Worm (Caenorhabditis elegans) whole organism, young adult: ENCODE measurements around the gene egl-46.
A peak's percentile ranks its signal among the peaks of the same experiment; 100 is the strongest.

Source experiments
- B0019.2 ChIP-seq: fragments of 200-800 bp; sonication (Bioruptor generic); conservative IDR thresholded peaks from 2 replicates; pipeline ENCODE4 v1.3.6; 2022; ENCODE audit warnings: missing genetic modification reagents, missing genetic modification characterization, missing compliant biosample characterization
- D2030.7 ChIP-seq: fragments of 200-800 bp; sonication (Bioruptor generic); IDR thresholded peaks from 2 replicates; pipeline ENCODE4 v1.3.6; 2022; ENCODE audit warnings: missing genetic modification reagents, missing genetic modification characterization, missing compliant biosample characterization
- F10E7.11 ChIP-seq: sonication (generic microtip); optimal IDR thresholded peaks from 2 replicates; lab custom pipeline; 2017; ENCODE audit warnings: mild to moderate bottlenecking, missing genetic modification characterization, moderate library complexity, missing compliant biosample characterization
- F49E8.2 ChIP-seq: sonication (generic microtip); optimal IDR thresholded peaks from 3 replicates; lab custom pipeline; 2017; ENCODE audit warnings: missing genetic modification characterization, mild to moderate bottlenecking, missing compliant biosample characterization, antibody characterized with exemption, moderate library complexity; ENCODE audit not compliant: insufficient read depth
- F55B11.4 ChIP-seq: sonication (generic microtip); optimal IDR thresholded peaks from 2 replicates; lab custom pipeline; 2016; ENCODE audit warnings: missing compliant biosample characterization, missing genetic modification characterization, borderline replicate concordance; ENCODE audit not compliant: insufficient read depth
- F57C9.4 ChIP-seq: sonication (generic microtip); optimal IDR thresholded peaks from 2 replicates; lab custom pipeline; 2017; ENCODE audit warnings: mild to moderate bottlenecking, missing genetic modification characterization, missing compliant biosample characterization
- Y56A3A.18 ChIP-seq: fragments of 200-800 bp; sonication (Bioruptor generic); IDR thresholded peaks from 2 replicates; pipeline ENCODE4 v1.3.6; 2022; ENCODE audit warnings: missing genetic modification reagents, missing genetic modification characterization, missing compliant biosample characterization
- Y95B8A.8 ChIP-seq: fragments of 200-800 bp; sonication (Bioruptor generic); IDR thresholded peaks from 2 replicates; pipeline ENCODE4 v1.3.6; 2022; ENCODE audit warnings: missing genetic modification reagents, missing genetic modification characterization, missing compliant biosample characterization
- ZK185.1 ChIP-seq: sonication (generic microtip); optimal IDR thresholded peaks from 2 replicates; lab custom pipeline; 2016; ENCODE audit warnings: mild to moderate bottlenecking, missing genetic modification characterization, missing compliant biosample characterization; ENCODE audit not compliant: poor library complexity, severe bottlenecking
- akir-1 ChIP-seq: fragments of 200-800 bp; sonication (Bioruptor generic); optimal IDR thresholded peaks from 2 replicates; lab custom pipeline; 2018; ENCODE audit warnings: mild to moderate bottlenecking, missing genetic modification characterization, moderate library complexity, missing compliant biosample characterization
- attf-5 ChIP-seq: fragments of 200-800 bp; sonication (Bioruptor generic); optimal IDR thresholded peaks from 2 replicates; lab custom pipeline; 2018; ENCODE audit warnings: mild to moderate bottlenecking, missing genetic modification characterization, missing compliant biosample characterization
- attf-6 ChIP-seq: fragments of 200-800 bp; sonication (Bioruptor generic); IDR thresholded peaks from 2 replicates; pipeline ENCODE4 v1.3.6; 2022; ENCODE audit warnings: missing genetic modification reagents, missing genetic modification characterization, missing compliant biosample characterization
- bed-1 ChIP-seq: fragments of 200-800 bp; sonication (Bioruptor generic); IDR thresholded peaks from 2 replicates; pipeline ENCODE4 v1.3.6; 2022; ENCODE audit warnings: missing genetic modification reagents, missing genetic modification characterization, missing compliant biosample characterization
- ccch-3 ChIP-seq: fragments of 200-800 bp; sonication (Bioruptor generic); optimal IDR thresholded peaks from 2 replicates; lab custom pipeline; 2018; ENCODE audit warnings: mild to moderate bottlenecking, missing genetic modification characterization, missing compliant biosample characterization
- ceh-100 ChIP-seq: fragments of 200-800 bp; sonication (Bioruptor generic); IDR thresholded peaks from 2 replicates; pipeline ENCODE4 v1.3.6; 2022; ENCODE audit warnings: missing genetic modification reagents, missing genetic modification characterization, missing compliant biosample characterization
- ceh-79 ChIP-seq: sonication (generic microtip); optimal IDR thresholded peaks from 2 replicates; lab custom pipeline; 2017; ENCODE audit warnings: mild to moderate bottlenecking, missing genetic modification characterization, missing compliant biosample characterization
- ceh-91 ChIP-seq: fragments of 200-800 bp; sonication (Bioruptor generic); IDR thresholded peaks from 2 replicates; pipeline ENCODE4 v1.3.6; 2022; ENCODE audit warnings: missing genetic modification reagents, missing genetic modification characterization, missing compliant biosample characterization
- dox-1 ChIP-seq: fragments of 200-800 bp; sonication (Bioruptor generic); IDR thresholded peaks from 2 replicates; pipeline ENCODE4 v1.3.6; 2022; ENCODE audit warnings: missing genetic modification reagents, missing genetic modification characterization, missing compliant biosample characterization
- egl-18 ChIP-seq: fragments of 200-800 bp; sonication (Bioruptor generic); IDR thresholded peaks from 2 replicates; pipeline ENCODE4 v1.3.6; 2022; ENCODE audit warnings: missing genetic modification reagents, missing genetic modification characterization, missing compliant biosample characterization
- egl-44 ChIP-seq: fragments of 200-800 bp; sonication (Bioruptor generic); IDR thresholded peaks from 2 replicates; pipeline ENCODE4 v1.3.6; 2022; ENCODE audit warnings: missing genetic modification reagents, missing genetic modification characterization, missing compliant biosample characterization
- him-1 ChIP-seq: sonication (generic microtip); optimal IDR thresholded peaks from 2 replicates; lab custom pipeline; 2016; ENCODE audit warnings: missing genotype, missing genetic modification reagents, missing genetic modification characterization, missing compliant biosample characterization
- hlh-12 ChIP-seq: sonication (generic microtip); optimal IDR thresholded peaks from 2 replicates; lab custom pipeline; 2016; ENCODE audit warnings: missing genetic modification characterization, missing compliant biosample characterization
- hmg-1.2 ChIP-seq: fragments of 200-800 bp; sonication (Bioruptor generic); IDR thresholded peaks from 2 replicates; pipeline ENCODE4 v1.3.6; 2022; ENCODE audit warnings: missing genetic modification reagents, missing genetic modification characterization, missing compliant biosample characterization
- hsf-1 ChIP-seq: fragments of 200-800 bp; sonication (Bioruptor generic); IDR thresholded peaks from 2 replicates; pipeline ENCODE4 v1.3.6; 2022; ENCODE audit warnings: missing genetic modification reagents, missing genetic modification characterization, missing compliant biosample characterization
- lag-1 ChIP-seq: fragments of 200-800 bp; sonication (Bioruptor generic); IDR thresholded peaks from 2 replicates; pipeline ENCODE4 v1.3.6; 2022; ENCODE audit warnings: missing genetic modification reagents, missing genetic modification characterization, missing compliant biosample characterization
- let-607 ChIP-seq, 2 experiments: fragments of 200-800 bp in 1 of 2; sonication (Bioruptor generic) in 1 of 2; sonication (generic microtip) in 1 of 2; optimal IDR thresholded peaks; 2 replicates each; lab custom pipeline; 2016 to 2018; ENCODE audit warnings: mild to moderate bottlenecking in 2 of 2, missing compliant biosample characterization in 2 of 2, missing genetic modification characterization in 2 of 2, moderate library complexity in 2 of 2, missing genotype in 1 of 2
- lin-40 ChIP-seq: sonication (generic microtip); optimal IDR thresholded peaks from 2 replicates; lab custom pipeline; 2016; ENCODE audit warnings: missing genetic modification characterization, mild to moderate bottlenecking, missing compliant biosample characterization, missing genotype, missing genetic modification reagents
- lin-54 ChIP-seq: fragments of 200-800 bp; sonication (Bioruptor generic); optimal IDR thresholded peaks from 2 replicates; lab custom pipeline; 2018; ENCODE audit warnings: mild to moderate bottlenecking, missing genetic modification characterization, missing compliant biosample characterization
- lsl-1 ChIP-seq: fragments of 200-800 bp; sonication (Bioruptor generic); optimal IDR thresholded peaks from 2 replicates; lab custom pipeline; 2018; ENCODE audit warnings: mild to moderate bottlenecking, missing genetic modification characterization, moderate library complexity, missing compliant biosample characterization
- lsy-27 ChIP-seq: sonication (generic microtip); optimal IDR thresholded peaks from 2 replicates; lab custom pipeline; 2017; ENCODE audit warnings: missing genetic modification characterization, mild to moderate bottlenecking, missing compliant biosample characterization, antibody characterized with exemption, missing genotype, borderline replicate concordance; ENCODE audit not compliant: insufficient read depth
- madf-6 ChIP-seq: fragments of 200-800 bp; sonication (Bioruptor generic); IDR thresholded peaks from 2 replicates; pipeline ENCODE4 v1.3.6; 2022; ENCODE audit warnings: missing genetic modification reagents, missing genetic modification characterization, missing compliant biosample characterization
- mel-28 ChIP-seq: sonication (generic microtip); optimal IDR thresholded peaks from 2 replicates; lab custom pipeline; 2016; ENCODE audit warnings: borderline replicate concordance, mild to moderate bottlenecking, missing genetic modification characterization, missing compliant biosample characterization
- mxl-1 ChIP-seq: sonication (generic microtip); optimal IDR thresholded peaks from 2 replicates; lab custom pipeline; 2016; ENCODE audit warnings: missing genetic modification characterization, missing compliant biosample characterization
- nhr-80 ChIP-seq: sonication (generic microtip); optimal IDR thresholded peaks from 2 replicates; lab custom pipeline; 2016; ENCODE audit warnings: missing genetic modification characterization, missing compliant biosample characterization
- nhr-90 ChIP-seq: sonication (generic microtip); optimal IDR thresholded peaks from 2 replicates; lab custom pipeline; 2016; ENCODE audit warnings: missing genotype, mild to moderate bottlenecking, missing genetic modification characterization, missing compliant biosample characterization
- rec-8 ChIP-seq, 2 experiments: sonication (generic microtip); optimal IDR thresholded peaks; 2 replicates each; lab custom pipeline; 2016; ENCODE audit warnings: mild to moderate bottlenecking in 2 of 2, missing genetic modification characterization in 2 of 2, missing genetic modification reagents in 2 of 2, missing genotype in 2 of 2, missing biosample characterization in 1 of 2, missing compliant biosample characterization in 1 of 2, moderate library complexity in 1 of 2
- repo-1 ChIP-seq: sonication (generic microtip); optimal IDR thresholded peaks from 2 replicates; lab custom pipeline; 2017; ENCODE audit warnings: mild to moderate bottlenecking, missing genetic modification characterization, missing compliant biosample characterization
- rpc-1 ChIP-seq, 2 experiments: fragments of 150-350 bp in 1 of 2; sonication (generic microtip) in 1 of 2; optimal IDR thresholded peaks; 2 replicates each; lab custom pipeline; 2014 to 2018; ENCODE audit warnings: missing biosample characterization in 1 of 2, missing genetic modification characterization in 1 of 2, missing genetic modification reagents in 1 of 2, missing genotype in 1 of 2
- snpc-1.3 ChIP-seq: sonication (generic microtip); optimal IDR thresholded peaks from 2 replicates; lab custom pipeline; 2017; ENCODE audit warnings: missing genetic modification characterization, mild to moderate bottlenecking, missing compliant biosample characterization, antibody characterized with exemption, moderate library complexity, missing genotype, missing genetic modification reagents; ENCODE audit not compliant: insufficient read depth
- snpc-4 ChIP-seq, 5 experiments: fragments of 150-350 bp in 1 of 5; sonication (generic microtip) in 4 of 5; optimal IDR thresholded peaks; 2 replicates each; lab custom pipeline; 2014 to 2018; ENCODE audit warnings: missing genetic modification characterization in 5 of 5, missing biosample characterization in 3 of 5, antibody characterized with exemption in 2 of 5, mild to moderate bottlenecking in 2 of 5, missing compliant biosample characterization in 2 of 5, missing genotype in 2 of 5, moderate library complexity in 2 of 5, missing genetic modification reagents in 1 of 5
- tbx-9 ChIP-seq: sonication (generic microtip); optimal IDR thresholded peaks from 2 replicates; lab custom pipeline; 2016; ENCODE audit warnings: borderline replicate concordance, missing genetic modification characterization, inconsistent platforms, missing compliant biosample characterization
- tlf-1 ChIP-seq: fragments of 200-800 bp; sonication (Bioruptor generic); optimal IDR thresholded peaks from 2 replicates; lab custom pipeline; 2018; ENCODE audit warnings: mild to moderate bottlenecking, missing genetic modification characterization, missing compliant biosample characterization
- xnd-1 ChIP-seq: sonication (generic microtip); optimal IDR thresholded peaks from 2 replicates; lab custom pipeline; 2016; ENCODE audit warnings: missing genotype, missing genetic modification reagents, missing genetic modification characterization, missing compliant biosample characterization
- ztf-25 ChIP-seq: fragments of 200-800 bp; sonication (Bioruptor generic); IDR thresholded peaks from 2 replicates; pipeline ENCODE4 v1.3.6; 2022; ENCODE audit warnings: missing genetic modification reagents, missing genetic modification characterization, missing compliant biosample characterization
- ztf-6 ChIP-seq: fragments of 200-800 bp; sonication (Bioruptor generic); IDR thresholded peaks from 2 replicates; pipeline ENCODE4 v1.3.6; 2022; ENCODE audit warnings: missing genetic modification reagents, missing genetic modification characterization, missing compliant biosample characterization

Gene egl-46

DNA sequence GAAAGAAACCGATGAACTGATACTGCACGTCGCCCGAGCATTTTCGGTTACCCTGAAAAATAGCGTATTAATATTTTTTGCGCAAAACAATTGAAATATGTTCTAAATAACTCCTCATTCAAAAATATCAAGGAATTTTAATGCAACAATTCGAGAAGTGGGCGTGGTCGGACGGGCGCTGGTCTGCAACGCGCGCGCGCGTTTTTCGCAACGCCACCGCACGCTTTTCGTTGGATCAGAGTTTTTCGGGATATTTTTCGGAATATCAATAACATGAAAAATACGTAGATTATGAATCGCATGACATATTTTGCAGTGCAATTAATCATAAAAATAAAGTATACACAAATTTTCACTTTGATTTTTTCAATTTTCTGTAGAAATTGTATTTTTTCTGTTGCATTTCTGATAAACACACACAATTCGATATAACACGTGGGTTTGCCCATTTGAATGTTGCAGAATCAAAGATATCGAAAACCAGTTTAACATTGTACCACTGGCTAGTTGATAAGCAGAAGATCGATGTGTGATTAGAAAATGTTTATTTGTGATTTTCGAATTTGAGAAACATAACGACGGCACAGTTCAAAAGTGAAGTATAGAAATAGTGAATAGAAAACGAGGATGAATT is 27.8 kb upstream of the egl-46 start, which contains the start of gene dlst-1 (continued):
- TF ChIP-seq repo-1 (peak; percentile 65), tbx-9 (tag; lab: Kevin White, UChicago) (no peak), ZK185.1 (tag; lab: Kevin White, UChicago) (no peak), F10E7.11 (no peak), Y95B8A.8 (no peak), F57C9.4 (tag; lab: Kevin White, UChicago) (no peak), ccch-3 (GFP tag; lab: Kevin White, UChicago) (no peak), attf-6 (GFP tag; lab: Robert Waterston, UW) (no peak), hsf-1 (GFP tag; lab: Robert Waterston, UW) (0 out of 2 replicates have a peak, but pooled peaks have one; percentile 17), egl-18 (GFP tag; lab: Robert Waterston, UW) (no peak), lsl-1 (GFP tag; lab: Kevin White, UChicago) (peak; percentile 48), akir-1 (GFP tag; lab: Kevin White, UChicago) (no peak), lin-40 (tag; lab: Kevin White, UChicago) (peak; percentile 50), lin-54 (GFP tag; lab: Kevin White, UChicago) (peak; percentile 47), F49E8.2 (tag; lab: Kevin White, UChicago) (no peak), tlf-1 (GFP tag; lab: Kevin White, UChicago) (no peak), mel-28 (tag; lab: Kevin White, UChicago) (no peak), ceh-100 (GFP tag; lab: Robert Waterston, UW) (no peak), let-607 (tag; optimal IDR thresholded peaks at IDR 0.05; lab: Kevin White, UChicago) (no peak), D2030.7 (GFP tag; lab: Robert Waterston, UW) (peak; percentile 16; the same call in 1 of the 2 replicates), nhr-90 (no peak), xnd-1 (tag; lab: Kevin White, UChicago) (peak; percentile 49), ceh-91 (GFP tag; lab: Robert Waterston, UW) (no peak), bed-1 (GFP tag; lab: Robert Waterston, UW) (no peak), rpc-1 (optimal IDR thresholded peaks at IDR 0.05; lab: Kevin White, UChicago) (peak; percentile 34), rpc-1 (tag; optimal IDR thresholded peaks at IDR 0.05; lab: Kevin White, UChicago) (no peak), ztf-6 (GFP tag; lab: Robert Waterston, UW) (no peak), mxl-1 (tag; lab: Kevin White, UChicago) (no peak), nhr-80 (tag; lab: Kevin White, UChicago) (peak; percentile 12), hlh-12 (tag; lab: Kevin White, UChicago) (no peak), egl-44 (GFP tag; lab: Robert Waterston, UW) (no peak), snpc-1.3 (tag; lab: Kevin White, UChicago) (peak; percentile 10), hmg-1.2 (GFP tag; lab: Robert Waterston, UW) (0 out of 2 replicates have a peak, but pooled peaks have one; percentile 21), ceh-79 (tag; lab: Kevin White, UChicago) (no peak), dox-1 (GFP tag; lab: Robert Waterston, UW) (peak; percentile 65), lsy-27 (no peak), ztf-25 (GFP tag; lab: Robert Waterston, UW) (no peak), rec-8 (tag; optimal IDR thresholded peaks at IDR 0.05; lab: Kevin White, UChicago) (no peak), snpc-4 (GFP tag; optimal IDR thresholded peaks at IDR 0.05; lab: Kevin White, UChicago) (peak; percentile 3), snpc-4 (tag; optimal IDR thresholded peaks at IDR 0.05; lab: Kevin White, UChicago) (peak in 2 of 4 experiments; percentile 45 to 50), lag-1 (GFP tag; lab: Robert Waterston, UW) (no peak), madf-6 (GFP tag; lab: Robert Waterston, UW) (peak; percentile 77), F55B11.4 (tag; lab: Kevin White, UChicago) (no peak), B0019.2 (GFP tag; lab: Robert Waterston, UW) (no peak), him-1 (tag; lab: Kevin White, UChicago) (peak; percentile 35), Y56A3A.18 (GFP tag; lab: Robert Waterston, UW) (no peak), attf-5 (GFP tag; lab: Kevin White, UChicago) (peak; percentile 62)
